Fruit fly (Drosophila melanogaster) whole organism, embryonic: ENCODE results near the gene CG42512.

Experiments used
- Abd-B ChIP-seq: fragments of 200-800 bp; sonication (Bioruptor generic); optimal IDR thresholded peaks from 2 replicates; lab custom pipeline; 2018; ENCODE audit warnings: missing biosample characterization, mild to moderate bottlenecking, missing genetic modification characterization, moderate library complexity
- Ada2b ChIP-seq: fragments of 200-800 bp; sonication (Bioruptor generic); IDR thresholded peaks from 2 replicates; pipeline ENCODE4 v1.3.6; 2022; ENCODE audit warnings: missing biosample characterization, missing genetic modification characterization
- Bdp1 ChIP-seq: fragments of 200-800 bp; sonication (Bioruptor generic); optimal IDR thresholded peaks from 3 replicates; lab custom pipeline; 2016; ENCODE audit warnings: missing biosample characterization, missing genetic modification characterization
- Bgb ChIP-seq: fragments of 200-800 bp; sonication (Bioruptor generic); IDR thresholded peaks from 2 replicates; pipeline ENCODE4 v1.3.6; 2022; ENCODE audit warnings: missing biosample characterization, missing genetic modification characterization; ENCODE audit not compliant: partially characterized antibody
- CG10543 ChIP-seq: fragments of 200-800 bp; sonication (Bioruptor generic); optimal IDR thresholded peaks from 3 replicates; lab custom pipeline; 2017; ENCODE audit warnings: missing biosample characterization, mild to moderate bottlenecking, missing genetic modification characterization, moderate library complexity
- CG11696 ChIP-seq: fragments of 200-800 bp; sonication (Bioruptor generic); IDR thresholded peaks from 2 replicates; pipeline ENCODE4 v1.3.6; 2022; ENCODE audit warnings: missing biosample characterization, missing genetic modification characterization
- CG12391 ChIP-seq: fragments of 200-800 bp; sonication (Bioruptor generic); optimal IDR thresholded peaks from 3 replicates; lab custom pipeline; 2018; ENCODE audit warnings: missing biosample characterization, mild to moderate bottlenecking, missing genetic modification characterization, moderate library complexity
- CG13775 ChIP-seq: fragments of 200-800 bp; sonication (Bioruptor generic); optimal IDR thresholded peaks from 3 replicates; lab custom pipeline; 2017; ENCODE audit warnings: missing biosample characterization, mild to moderate bottlenecking, missing genetic modification characterization
- CG14965 ChIP-seq: fragments of 200-800 bp; sonication (Bioruptor generic); optimal IDR thresholded peaks from 2 replicates; lab custom pipeline; 2016; ENCODE audit warnings: missing biosample characterization, missing genetic modification characterization, borderline replicate concordance
- CG17186 ChIP-seq: fragments of 200-800 bp; sonication (Bioruptor generic); optimal IDR thresholded peaks from 3 replicates; lab custom pipeline; 2017; ENCODE audit warnings: missing biosample characterization, missing genetic modification reagents, missing genetic modification characterization
- CG17802 ChIP-seq: fragments of 200-800 bp; sonication (Bioruptor generic); optimal IDR thresholded peaks from 2 replicates; lab custom pipeline; 2018; ENCODE audit warnings: missing biosample characterization, mild to moderate bottlenecking, missing genetic modification characterization, moderate library complexity
- CG17912 ChIP-seq: fragments of 200-800 bp; sonication (Bioruptor generic); optimal IDR thresholded peaks from 2 replicates; lab custom pipeline; 2018; ENCODE audit warnings: missing biosample characterization, mild to moderate bottlenecking, missing genetic modification characterization
- CG2129 ChIP-seq: fragments of 200-800 bp; sonication (Bioruptor generic); IDR thresholded peaks from 2 replicates; pipeline ENCODE4 v1.3.6; 2022; ENCODE audit warnings: missing biosample characterization, missing genetic modification characterization; ENCODE audit not compliant: partially characterized antibody
- CG30020 ChIP-seq: fragments of 200-800 bp; optimal IDR thresholded peaks from 2 replicates; lab custom pipeline; 2019; ENCODE audit warnings: missing biosample characterization, mild to moderate bottlenecking, missing genetic modification characterization, moderate library complexity
- CG34224 ChIP-seq: fragments of 200-800 bp; sonication (Bioruptor generic); IDR thresholded peaks from 3 replicates; pipeline ENCODE4 v1.3.6; 2022; ENCODE audit warnings: missing biosample characterization, missing genetic modification characterization; ENCODE audit not compliant: partially characterized antibody
- CG3995 ChIP-seq: fragments of 200-800 bp; sonication (Bioruptor generic); optimal IDR thresholded peaks from 3 replicates; lab custom pipeline; 2016; ENCODE audit warnings: missing biosample characterization, missing genetic modification characterization
- CG4707 ChIP-seq: fragments of 200-800 bp; sonication (Bioruptor generic); optimal IDR thresholded peaks from 2 replicates; lab custom pipeline; 2018; ENCODE audit warnings: missing biosample characterization, mild to moderate bottlenecking, missing genetic modification characterization, moderate library complexity
- CG6854 ChIP-seq: fragments of 200-800 bp; sonication (Bioruptor generic); optimal IDR thresholded peaks from 3 replicates; lab custom pipeline; 2017; ENCODE audit warnings: missing biosample characterization, mild to moderate bottlenecking, missing genetic modification characterization
- CG7357 ChIP-seq: fragments of 200-800 bp; sonication (Bioruptor generic); IDR thresholded peaks from 3 replicates; pipeline ENCODE4 v1.3.6; 2022; ENCODE audit warnings: missing biosample characterization, missing genetic modification characterization
- CG7745 ChIP-seq: fragments of 200-800 bp; sonication (Bioruptor generic); optimal IDR thresholded peaks from 2 replicates; lab custom pipeline; 2018; ENCODE audit warnings: missing biosample characterization, mild to moderate bottlenecking, missing genetic modification characterization, moderate library complexity
- CG7786 ChIP-seq: fragments of 200-800 bp; sonication (Bioruptor generic); optimal IDR thresholded peaks from 2 replicates; lab custom pipeline; 2016; ENCODE audit warnings: missing biosample characterization, missing genetic modification characterization
- Dek ChIP-seq: fragments of 200-800 bp; sonication (Bioruptor generic); optimal IDR thresholded peaks from 3 replicates; lab custom pipeline; 2019; ENCODE audit warnings: missing biosample characterization, mild to moderate bottlenecking, missing genetic modification characterization, moderate library complexity
- Fer2 ChIP-seq: fragments of 200-800 bp; sonication (Bioruptor generic); optimal IDR thresholded peaks from 2 replicates; lab custom pipeline; 2018; ENCODE audit warnings: missing biosample characterization, mild to moderate bottlenecking, missing genetic modification characterization, moderate library complexity
- HLH54F ChIP-seq: fragments of 200-800 bp; sonication (Bioruptor generic); optimal IDR thresholded peaks from 3 replicates; lab custom pipeline; 2016; ENCODE audit warnings: missing biosample characterization, missing genetic modification characterization
- Hsf ChIP-seq: fragments of 200-800 bp; sonication (Bioruptor generic); optimal IDR thresholded peaks from 3 replicates; lab custom pipeline; 2016; ENCODE audit warnings: missing biosample characterization, missing genetic modification characterization
- Lpt ChIP-seq: fragments of >200 bp; optimal IDR thresholded peaks from 2 replicates; lab custom pipeline; 2018; ENCODE audit warnings: missing biosample characterization, missing genetic modification characterization
- Side ChIP-seq: fragments of 200-800 bp; sonication (Bioruptor generic); optimal IDR thresholded peaks from 2 replicates; lab custom pipeline; 2016; ENCODE audit warnings: missing biosample characterization, missing genetic modification characterization
- Sox102F ChIP-seq: fragments of 200-800 bp; sonication (Bioruptor generic); optimal IDR thresholded peaks from 2 replicates; lab custom pipeline; 2018; ENCODE audit warnings: missing biosample characterization, mild to moderate bottlenecking, missing genetic modification characterization, moderate library complexity
- YL-1 ChIP-seq: fragments of 200-800 bp; sonication (Bioruptor generic); optimal IDR thresholded peaks from 3 replicates; lab custom pipeline; 2017; ENCODE audit warnings: missing biosample characterization, mild to moderate bottlenecking, missing genetic modification characterization
- ato ChIP-seq: fragments of 200-800 bp; sonication (Bioruptor generic); IDR thresholded peaks from 2 replicates; pipeline ENCODE4 v1.3.6; 2022; ENCODE audit warnings: missing biosample characterization, missing genetic modification characterization; ENCODE audit not compliant: partially characterized antibody
- bigmax ChIP-seq: fragments of 200-800 bp; sonication (Bioruptor generic); optimal IDR thresholded peaks from 2 replicates; lab custom pipeline; 2018; ENCODE audit warnings: missing biosample characterization, mild to moderate bottlenecking, missing genetic modification characterization
- chinmo ChIP-seq: fragments of 200-800 bp; sonication (Bioruptor generic); IDR thresholded peaks from 4 replicates; pipeline ENCODE4 v1.3.6; 2022; ENCODE audit warnings: missing biosample characterization, missing genetic modification characterization; ENCODE audit not compliant: partially characterized antibody
- crp ChIP-seq, 2 experiments: fragments of 200-800 bp; sonication (Bioruptor generic); optimal IDR thresholded peaks; 2 replicates in 1 of 2; 3 replicates in 1 of 2; lab custom pipeline; 2017; ENCODE audit warnings: missing biosample characterization in 2 of 2, missing genetic modification characterization in 2 of 2, mild to moderate bottlenecking in 1 of 2, moderate library complexity in 1 of 2
- dmrt11E ChIP-seq: fragments of 200-800 bp; sonication (Bioruptor generic); optimal IDR thresholded peaks from 3 replicates; lab custom pipeline; 2018; ENCODE audit warnings: missing biosample characterization, mild to moderate bottlenecking, missing genetic modification characterization, moderate library complexity
- eyg ChIP-seq: fragments of 200-800 bp; sonication (Bioruptor generic); optimal IDR thresholded peaks from 3 replicates; lab custom pipeline; 2016; ENCODE audit warnings: missing biosample characterization, missing genetic modification characterization
- fru ChIP-seq: fragments of >200 bp; optimal IDR thresholded peaks from 2 replicates; lab custom pipeline; 2017
- hb ChIP-seq: fragments of 200-800 bp; sonication (Bioruptor generic); IDR thresholded peaks from 3 replicates; pipeline ENCODE4 v1.3.6; 2022; ENCODE audit warnings: missing biosample characterization, missing genetic modification characterization; ENCODE audit not compliant: partially characterized antibody
- jigr1 ChIP-seq: fragments of 200-800 bp; sonication (Bioruptor generic); IDR thresholded peaks from 3 replicates; pipeline ENCODE4 v1.3.6; 2022; ENCODE audit warnings: missing biosample characterization, missing genetic modification characterization
- jumu ChIP-seq: fragments of 200-800 bp; sonication (Bioruptor generic); optimal IDR thresholded peaks from 3 replicates; lab custom pipeline; 2016; ENCODE audit warnings: missing biosample characterization, missing genetic modification characterization
- kah ChIP-seq: fragments of 200-800 bp; sonication (Bioruptor generic); optimal IDR thresholded peaks from 2 replicates; lab custom pipeline; 2018; ENCODE audit warnings: missing biosample characterization, mild to moderate bottlenecking, missing genetic modification characterization
- lola ChIP-seq, 3 experiments: fragments of >200 bp in 2 of 3; fragments of 200-800 bp in 1 of 3; sonication (Bioruptor generic) in 1 of 3; optimal IDR thresholded peaks; 2 replicates each; lab custom pipeline; 2017 to 2019; ENCODE audit warnings: missing biosample characterization in 3 of 3, missing genetic modification characterization in 3 of 3, mild to moderate bottlenecking in 1 of 3, moderate library complexity in 1 of 3
- maf-S ChIP-seq: fragments of 200-800 bp; sonication (Bioruptor generic); optimal IDR thresholded peaks from 2 replicates; lab custom pipeline; 2016; ENCODE audit warnings: missing biosample characterization, missing genetic modification characterization
- nerfin-2 ChIP-seq: fragments of 200-800 bp; sonication (Bioruptor generic); IDR thresholded peaks from 2 replicates; pipeline ENCODE4 v1.3.6; 2022; ENCODE audit warnings: missing biosample characterization, missing genetic modification characterization; ENCODE audit not compliant: partially characterized antibody
- onecut ChIP-seq: fragments of 200-800 bp; sonication (Bioruptor generic); IDR thresholded peaks from 2 replicates; pipeline ENCODE4 v1.3.6; 2022; ENCODE audit warnings: missing biosample characterization, missing genetic modification characterization
- pho ChIP-seq: fragments of 200-800 bp; sonication (Bioruptor generic); optimal IDR thresholded peaks from 2 replicates; lab custom pipeline; 2016; ENCODE audit warnings: missing biosample characterization, missing genetic modification characterization
- prd ChIP-seq, 3 experiments: fragments of >200 bp in 2 of 3; fragments of 200-800 bp in 1 of 3; sonication (Bioruptor generic) in 1 of 3; optimal IDR thresholded peaks in 2 of 3; IDR thresholded peaks in 1 of 3; 2 replicates in 2 of 3; 3 replicates in 1 of 3; pipeline versions ENCODE4 v1.3.6 to Lab custom; 2017 to 2022; ENCODE audit warnings: missing biosample characterization in 1 of 3, missing genetic modification characterization in 1 of 3
- salm ChIP-seq: fragments of 200-800 bp; sonication (Bioruptor generic); optimal IDR thresholded peaks from 2 replicates; lab custom pipeline; 2018; ENCODE audit warnings: missing biosample characterization, mild to moderate bottlenecking, missing genetic modification characterization
- scrt ChIP-seq: fragments of 200-800 bp; sonication (Bioruptor generic); optimal IDR thresholded peaks from 2 replicates; lab custom pipeline; 2018; ENCODE audit warnings: missing biosample characterization, mild to moderate bottlenecking, missing genetic modification characterization, moderate library complexity
- sd ChIP-seq: fragments of 200-800 bp; sonication (Bioruptor generic); optimal IDR thresholded peaks from 3 replicates; lab custom pipeline; 2018; ENCODE audit warnings: missing biosample characterization, mild to moderate bottlenecking, missing genetic modification characterization, moderate library complexity
- sima ChIP-seq: fragments of 200-800 bp; sonication (Bioruptor generic); optimal IDR thresholded peaks from 2 replicates; lab custom pipeline; 2016; ENCODE audit warnings: missing biosample characterization, missing genetic modification characterization

CG42512 gene

DNA sequence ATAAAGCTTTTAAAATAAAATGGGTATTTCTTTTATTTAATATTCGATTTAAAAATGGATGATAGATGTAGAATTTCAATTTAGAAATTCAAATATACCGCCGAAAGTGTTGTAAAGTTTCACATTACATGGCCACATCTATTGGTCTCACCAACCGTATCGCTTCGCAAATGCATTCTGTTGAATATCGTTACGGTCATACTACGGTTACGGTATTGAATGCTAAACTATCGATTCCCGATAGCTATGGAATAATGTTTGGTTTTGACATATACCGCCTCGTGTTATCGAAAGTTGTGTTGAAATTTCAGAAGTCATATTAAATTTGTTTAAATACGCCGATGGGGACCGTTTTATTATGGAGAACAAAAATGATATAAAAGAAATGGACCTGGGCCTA is at the start of gene CG42512, which contains the start of gene CG32573 (continued):
- TF ChIP-seq prd (optimal IDR thresholded peaks at IDR 0.05; lab: Kevin White, UChicago) (no peak), prd (GFP tag; IDR thresholded peaks at IDR 0.05; lab: Robert Waterston, UW) (no peak), CG7745 (no peak), CG34224 (peak; percentile 79), CG17912 (GFP tag; lab: Kevin White, UChicago) (no peak), dmrt11E (tag; lab: Kevin White, UChicago) (no peak), Fer2 (no peak), Hsf (GFP tag; lab: Kevin White, UChicago) (no peak), CG2129 (GFP tag; lab: Robert Waterston, UW) (peak; percentile 42), CG7786 (no peak), CG14965 (no peak), CG12391 (peak; percentile 23), Abd-B (GFP tag; lab: Kevin White, UChicago) (no peak), onecut (GFP tag; lab: Robert Waterston, UW) (no peak), bigmax (GFP tag; lab: Kevin White, UChicago) (no peak), lola (GFP tag; optimal IDR thresholded peaks at IDR 0.05; lab: Kevin White, UChicago) (no peak), CG17802 (tag; lab: Kevin White, UChicago) (no peak), Lpt (GFP tag; lab: Kevin White, UChicago) (no peak), pho (no peak), CG17186 (no peak), Bdp1 (GFP tag; lab: Kevin White, UChicago) (no peak), Dek (tag; lab: Kevin White, UChicago) (no peak), HLH54F (GFP tag; lab: Kevin White, UChicago) (no peak), kah (no peak), hb (GFP tag; lab: Robert Waterston, UW) (peak; percentile 49; the same call in 1 of the 3 replicates), eyg (GFP tag; lab: Kevin White, UChicago) (no peak), maf-S (GFP tag; lab: Kevin White, UChicago) (no peak), chinmo (GFP tag; lab: Robert Waterston, UW) (peak; percentile 90), sima (no peak), jumu (no peak), ato (peak; percentile 48; the same call in 1 of the 2 replicates), CG7357 (GFP tag; lab: Robert Waterston, UW) (no peak), salm (tag; lab: Kevin White, UChicago) (no peak), CG11696 (GFP tag; lab: Robert Waterston, UW) (no peak), Bgb (peak; percentile 79), Side (GFP tag; lab: Kevin White, UChicago) (no peak), sd (peak; percentile 17), CG3995 (GFP tag; lab: Kevin White, UChicago) (peak; percentile 26), nerfin-2 (GFP tag; lab: Robert Waterston, UW) (peak; percentile 65; the same call in 1 of the 2 replicates), CG10543 (no peak), CG13775 (GFP tag; lab: Kevin White, UChicago) (no peak), scrt (GFP tag; lab: Kevin White, UChicago) (no peak), YL-1 (no peak), CG4707 (GFP tag; lab: Kevin White, UChicago) (no peak), jigr1 (GFP tag; lab: Robert Waterston, UW) (no peak), crp (GFP tag; optimal IDR thresholded peaks at IDR 0.05; lab: Kevin White, UChicago) (no peak), Sox102F (GFP tag; lab: Kevin White, UChicago) (no peak), CG30020 (peak; percentile 19), Ada2b (GFP tag; lab: Robert Waterston, UW) (no peak), fru (lab: Kevin White, UChicago) (no peak), CG6854 (GFP tag; lab: Kevin White, UChicago) (no peak)
